Worm (Caenorhabditis elegans) whole organism, L4 larva: ENCODE data around the gene Y66D12A.6.

Source experiments
- F26F4.8 ChIP-seq: fragments of 200-800 bp; sonication (Bioruptor generic); conservative IDR thresholded peaks from 2 replicates; pipeline ENCODE4 v1.3.6; 2022; ENCODE audit warnings: missing genetic modification characterization, missing compliant biosample characterization
- F37D6.2 ChIP-seq: sonication (generic microtip); optimal IDR thresholded peaks from 2 replicates; lab custom pipeline; 2016; ENCODE audit warnings: mild to moderate bottlenecking, missing genetic modification characterization, missing compliant biosample characterization
- F44E2.7 ChIP-seq: fragments of 200-800 bp; sonication (Bioruptor generic); IDR thresholded peaks from 2 replicates; pipeline ENCODE4 v2.1.2; 2022; ENCODE audit warnings: missing genetic modification characterization, missing compliant biosample characterization
- F49E8.2 ChIP-seq: sonication (generic microtip); optimal IDR thresholded peaks from 2 replicates; lab custom pipeline; 2016; ENCODE audit warnings: missing compliant biosample characterization, mild to moderate bottlenecking, missing genetic modification characterization, borderline replicate concordance
- T20F7.1 ChIP-seq: fragments of 200-800 bp; sonication (Bioruptor generic); optimal IDR thresholded peaks from 2 replicates; lab custom pipeline; 2018; ENCODE audit warnings: mild to moderate bottlenecking, missing genetic modification characterization, missing compliant biosample characterization
- T26A8.4 ChIP-seq: fragments of 200-800 bp; sonication (Bioruptor generic); IDR thresholded peaks from 2 replicates; pipeline ENCODE4 v1.3.6; 2022; ENCODE audit warnings: missing genetic modification characterization, missing compliant biosample characterization
- Y105C5A.15 ChIP-seq: fragments of 200-800 bp; sonication (Bioruptor generic); IDR thresholded peaks from 2 replicates; pipeline ENCODE4 v1.3.6; 2022; ENCODE audit warnings: missing genetic modification characterization, missing compliant biosample characterization
- Y48G9A.11 ChIP-seq: fragments of 200-800 bp; sonication (Bioruptor generic); IDR thresholded peaks from 2 replicates; pipeline ENCODE4 v1.3.6; 2022; ENCODE audit warnings: missing genetic modification reagents, missing genetic modification characterization, missing compliant biosample characterization
- Y5F2A.4 ChIP-seq: fragments of 200-800 bp; sonication (Bioruptor generic); optimal IDR thresholded peaks from 2 replicates; lab custom pipeline; 2018; ENCODE audit warnings: mild to moderate bottlenecking, missing genetic modification characterization, missing compliant biosample characterization
- arid-1 ChIP-seq: fragments of 200-800 bp; sonication (Bioruptor generic); conservative IDR thresholded peaks from 2 replicates; pipeline ENCODE4 v1.3.6; 2022; ENCODE audit warnings: missing genetic modification reagents, missing genetic modification characterization, missing compliant biosample characterization
- attf-4 ChIP-seq: sonication (generic microtip); optimal IDR thresholded peaks from 3 replicates; lab custom pipeline; 2017; ENCODE audit warnings: missing biosample characterization, missing genetic modification characterization
- ceh-44 ChIP-seq: fragments of 200-800 bp; sonication (Bioruptor generic); IDR thresholded peaks from 2 replicates; pipeline ENCODE4 v1.3.6; 2022; ENCODE audit warnings: missing genetic modification reagents, missing genetic modification characterization, missing compliant biosample characterization
- ctbp-1 ChIP-seq: fragments of 200-800 bp; sonication (Bioruptor generic); IDR thresholded peaks from 2 replicates; pipeline ENCODE4 v1.3.6; 2022; ENCODE audit warnings: missing genetic modification reagents, missing genetic modification characterization, missing compliant biosample characterization
- daf-16 ChIP-seq, 3 experiments: sonication (generic microtip); optimal IDR thresholded peaks; 2 replicates each; lab custom pipeline; 2016 to 2017; ENCODE audit warnings: missing genetic modification characterization in 3 of 3, missing genetic modification reagents in 3 of 3, mild to moderate bottlenecking in 2 of 3, missing compliant biosample characterization in 2 of 3, missing biosample characterization in 1 of 3, moderate library complexity in 1 of 3
- dmd-6 ChIP-seq: fragments of 200-800 bp; sonication (Bioruptor generic); IDR thresholded peaks from 2 replicates; pipeline ENCODE4 v1.3.6; 2022; ENCODE audit warnings: missing genetic modification reagents, missing genetic modification characterization, missing compliant biosample characterization
- dmd-9 ChIP-seq: fragments of 200-800 bp; sonication (Bioruptor generic); IDR thresholded peaks from 2 replicates; pipeline ENCODE4 v1.3.6; 2022; ENCODE audit warnings: missing genetic modification reagents, missing genetic modification characterization, missing compliant biosample characterization
- dve-1 ChIP-seq: sonication (generic microtip); optimal IDR thresholded peaks from 2 replicates; lab custom pipeline; 2017; ENCODE audit warnings: antibody characterized with exemption, mild to moderate bottlenecking, missing genetic modification characterization, missing compliant biosample characterization; ENCODE audit not compliant: insufficient read depth
- egl-43 ChIP-seq: fragments of 200-800 bp; sonication (Bioruptor generic); IDR thresholded peaks from 2 replicates; pipeline ENCODE4 v1.3.6; 2022; ENCODE audit warnings: missing genetic modification reagents, missing genetic modification characterization, missing compliant biosample characterization
- gei-8 ChIP-seq: fragments of 200-800 bp; sonication (Bioruptor generic); optimal IDR thresholded peaks from 2 replicates; lab custom pipeline; 2018; ENCODE audit warnings: mild to moderate bottlenecking, missing genetic modification characterization, missing compliant biosample characterization
- hif-1 ChIP-seq, 2 experiments: sonication (generic microtip); optimal IDR thresholded peaks; 2 replicates each; lab custom pipeline; 2016 to 2017; ENCODE audit warnings: missing compliant biosample characterization in 2 of 2, missing genetic modification characterization in 2 of 2, missing genetic modification reagents in 2 of 2, missing genotype in 2 of 2, mild to moderate bottlenecking in 1 of 2
- hlh-30 ChIP-seq: sonication (generic microtip); optimal IDR thresholded peaks from 2 replicates; lab custom pipeline; 2017; ENCODE audit warnings: antibody characterized with exemption, mild to moderate bottlenecking, missing genetic modification characterization, missing compliant biosample characterization; ENCODE audit not compliant: insufficient read depth
- hmg-1.1 ChIP-seq: fragments of 200-800 bp; sonication (Bioruptor generic); IDR thresholded peaks from 2 replicates; pipeline ENCODE4 v1.3.6; 2022; ENCODE audit warnings: missing genetic modification reagents, missing genetic modification characterization, missing compliant biosample characterization
- lim-7 ChIP-seq: fragments of 200-800 bp; sonication (Bioruptor generic); IDR thresholded peaks from 2 replicates; pipeline ENCODE4 v1.3.6; 2022; ENCODE audit warnings: missing genetic modification characterization, missing compliant biosample characterization
- lin-1 ChIP-seq: fragments of 200-800 bp; sonication (Bioruptor generic); IDR thresholded peaks from 2 replicates; pipeline ENCODE4 v1.3.6; 2022; ENCODE audit warnings: missing genetic modification reagents, missing genetic modification characterization, missing compliant biosample characterization
- lin-38 ChIP-seq: fragments of 200-800 bp; sonication (Bioruptor generic); IDR thresholded peaks from 2 replicates; pipeline ENCODE4 v1.3.6; 2022; ENCODE audit warnings: missing genetic modification reagents, missing genetic modification characterization, missing compliant biosample characterization
- madf-5 ChIP-seq, 2 experiments: fragments of 200-800 bp; sonication (Bioruptor generic); IDR thresholded peaks; 2 replicates each; pipeline ENCODE4 v1.3.6; 2022; ENCODE audit warnings: missing compliant biosample characterization in 2 of 2, missing genetic modification characterization in 2 of 2
- mes-2 ChIP-seq: sonication (generic microtip); optimal IDR thresholded peaks from 2 replicates; lab custom pipeline; 2016; ENCODE audit warnings: missing genotype, mild to moderate bottlenecking, missing genetic modification characterization, missing compliant biosample characterization; ENCODE audit not compliant: poor library complexity, severe bottlenecking
- nhr-237 ChIP-seq: sonication (generic microtip); optimal IDR thresholded peaks from 2 replicates; lab custom pipeline; 2017; ENCODE audit warnings: missing biosample characterization, missing genetic modification characterization
- nhr-25 ChIP-seq: sonication (generic microtip); optimal IDR thresholded peaks from 2 replicates; lab custom pipeline; 2017; ENCODE audit warnings: missing genetic modification characterization, mild to moderate bottlenecking, missing compliant biosample characterization, antibody characterized with exemption, moderate library complexity, borderline replicate concordance; ENCODE audit not compliant: insufficient read depth
- nhr-28 ChIP-seq: fragments of 150-350 bp; optimal IDR thresholded peaks from 2 replicates; lab custom pipeline; 2014; ENCODE audit warnings: missing biosample characterization, missing genetic modification characterization
- set-16 ChIP-seq: fragments of 200-800 bp; sonication (Bioruptor generic); IDR thresholded peaks from 2 replicates; pipeline ENCODE4 v1.3.6; 2022; ENCODE audit warnings: missing genetic modification reagents, missing genetic modification characterization, missing compliant biosample characterization
- skn-1 ChIP-seq: fragments of 150-350 bp; optimal IDR thresholded peaks from 2 replicates; lab custom pipeline; 2014; ENCODE audit warnings: missing biosample characterization, missing genetic modification characterization
- snpc-1.2 ChIP-seq: fragments of 200-800 bp; sonication (Bioruptor generic); IDR thresholded peaks from 2 replicates; pipeline ENCODE4 v1.3.6; 2022; ENCODE audit warnings: missing genetic modification reagents, missing genetic modification characterization, missing compliant biosample characterization
- spr-1 ChIP-seq: sonication (generic microtip); optimal IDR thresholded peaks from 2 replicates; lab custom pipeline; 2016; ENCODE audit warnings: mild to moderate bottlenecking, missing genetic modification characterization, missing compliant biosample characterization
- tra-1 ChIP-seq: fragments of 200-800 bp; sonication (Bioruptor generic); IDR thresholded peaks from 2 replicates; pipeline ENCODE4 v1.3.6; 2022; ENCODE audit warnings: missing genetic modification reagents, missing genetic modification characterization, missing compliant biosample characterization
- unc-130 ChIP-seq: sonication (generic microtip); optimal IDR thresholded peaks from 2 replicates; lab custom pipeline; 2016; ENCODE audit warnings: missing genetic modification reagents, missing genetic modification characterization, missing compliant biosample characterization
- zip-11 ChIP-seq: fragments of 200-800 bp; sonication (Bioruptor generic); IDR thresholded peaks from 2 replicates; pipeline ENCODE4 v1.3.6; 2022; ENCODE audit warnings: missing genetic modification characterization, missing compliant biosample characterization
- zip-2 ChIP-seq: fragments of 150-350 bp; optimal IDR thresholded peaks from 2 replicates; lab custom pipeline; 2014; ENCODE audit warnings: missing biosample characterization, missing genetic modification characterization
- ztf-11 ChIP-seq: fragments of 150-350 bp; optimal IDR thresholded peaks from 2 replicates; lab custom pipeline; 2014; ENCODE audit warnings: missing biosample characterization, missing genetic modification characterization

The Y66D12A.6 gene

DNA sequence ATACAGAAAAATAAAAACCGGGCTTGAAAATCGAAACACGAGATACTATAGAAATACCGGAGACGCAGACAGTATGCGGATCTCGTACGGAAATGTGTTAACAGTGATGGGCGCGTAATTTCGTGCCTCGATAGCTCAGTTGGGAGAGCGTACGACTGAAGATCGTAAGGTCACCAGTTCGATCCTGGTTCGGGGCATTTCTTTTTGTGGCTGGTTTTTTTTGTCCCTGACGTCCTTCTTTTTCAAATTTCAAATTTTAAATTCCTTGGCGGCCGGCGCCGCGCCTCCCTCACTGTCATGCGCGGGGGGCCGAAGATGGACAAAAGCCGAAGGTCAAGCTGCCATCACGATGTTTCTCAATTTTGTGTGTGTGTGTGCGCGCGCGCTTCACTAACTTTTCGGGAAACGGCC, 26.5 kb downstream of the Y66D12A.6 start (continued):
- TF ChIP-seq set-16 (GFP tag; lab: Robert Waterston, UW) (peak; percentile 43; the same call in 1 of the 2 replicates), nhr-25 (tag; lab: Kevin White, UChicago) (no peak), dmd-9 (GFP tag; lab: Robert Waterston, UW) (no peak), unc-130 (GFP tag; lab: Kevin White, UChicago) (peak; percentile 37), spr-1 (tag; lab: Kevin White, UChicago) (peak; percentile 47), lin-1 (GFP tag; lab: Robert Waterston, UW) (0 out of 2 replicates have a peak, but pooled peaks have one; percentile 38), tra-1 (0 out of 2 replicates have a peak, but pooled peaks have one; percentile 24), nhr-237 (no peak), madf-5 (GFP tag; IDR thresholded peaks at IDR 0.05; lab: Robert Waterston, UW) (peak; percentile 69 to 84; a peak in 2 of 4 replicates), snpc-1.2 (GFP tag; lab: Robert Waterston, UW) (peak; percentile 64), arid-1 (GFP tag; lab: Robert Waterston, UW) (0 out of 2 replicates have a peak, but pooled peaks have one; percentile 42), mes-2 (tag; lab: Kevin White, UChicago) (peak; percentile 60), F26F4.8 (no peak), T26A8.4 (no peak), skn-1 (tag; lab: Kevin White, UChicago) (no peak), ceh-44 (0 out of 2 replicates have a peak, but pooled peaks have one; percentile 23), hlh-30 (tag; lab: Kevin White, UChicago) (peak; percentile 56), hif-1 (tag; optimal IDR thresholded peaks at IDR 0.05; lab: Kevin White, UChicago) (no peak), ztf-11 (tag; lab: Kevin White, UChicago) (no peak), lim-7 (peak; percentile 77), F49E8.2 (tag; lab: Kevin White, UChicago) (peak; percentile 26), gei-8 (GFP tag; lab: Kevin White, UChicago) (no peak), Y105C5A.15 (GFP tag; lab: Robert Waterston, UW) (0 out of 2 replicates have a peak, but pooled peaks have one; percentile 30), Y48G9A.11 (GFP tag; lab: Robert Waterston, UW) (peak; percentile 46; the same call in 1 of the 2 replicates), egl-43 (peak; percentile 81), hmg-1.1 (peak; percentile 42; the same call in 1 of the 2 replicates), dmd-6 (peak; percentile 27; the same call in 1 of the 2 replicates)

DNA sequence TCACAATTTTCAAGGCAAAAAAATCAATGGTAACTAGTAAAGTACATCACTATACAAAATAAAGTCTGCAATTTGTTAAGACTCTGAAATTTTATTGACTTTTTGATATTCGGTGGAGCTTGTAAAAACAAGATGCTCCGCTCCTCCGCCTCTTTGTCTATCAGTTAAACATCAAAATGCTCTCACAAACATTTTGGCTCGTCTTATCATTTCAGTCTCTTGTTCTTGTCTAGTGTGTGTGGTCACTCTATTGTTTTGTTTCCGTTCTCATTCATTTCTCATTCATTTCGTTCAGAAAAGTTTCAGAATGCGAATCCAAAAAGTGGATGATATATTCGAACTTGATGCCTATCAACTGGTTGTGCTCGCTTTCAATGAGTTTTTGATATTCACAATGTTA, 33.1 kb downstream of the Y66D12A.6 start, which contains the start of gene Y66D12A.13:
Y66D12A.13 (plus strand) TSS at position 301 of the 400 bp plus-strand sequence.
- TF ChIP-seq lim-7 (no peak), attf-4 (tag; lab: Kevin White, UChicago) (no peak), nhr-28 (tag; lab: Kevin White, UChicago) (peak; percentile 22), Y5F2A.4 (no peak), F44E2.7 (GFP tag; lab: Robert Waterston, UW) (no peak), dve-1 (tag; lab: Kevin White, UChicago) (peak; percentile 12), T20F7.1 (GFP tag; lab: Kevin White, UChicago) (no peak), daf-16 (GFP tag; optimal IDR thresholded peaks at IDR 0.05; lab: Kevin White, UChicago) (no peak), daf-16 (tag; optimal IDR thresholded peaks at IDR 0.05; lab: Kevin White, UChicago) (peak; percentile 57), F37D6.2 (no peak), ctbp-1 (GFP tag; lab: Robert Waterston, UW) (no peak), zip-11 (no peak), lin-38 (GFP tag; lab: Robert Waterston, UW) (no peak), ztf-11 (tag; lab: Kevin White, UChicago) (no peak), zip-2 (tag; lab: Kevin White, UChicago) (no peak)
